Worm (Caenorhabditis elegans) whole organism, L1 larva: ENCODE measurements around the gene ZK1290.7.

Source experiments
- ces-1 ChIP-seq: fragments of 150-350 bp; optimal IDR thresholded peaks from 2 replicates; lab custom pipeline; 2014; ENCODE audit warnings: missing biosample characterization, missing genetic modification reagents, missing genetic modification characterization
- egl-27 ChIP-seq, 2 experiments: fragments of 150-350 bp in 1 of 2; sonication (generic microtip); optimal IDR thresholded peaks; 3 replicates each; lab custom pipeline; 2017 to 2018; ENCODE audit warnings: missing biosample characterization in 2 of 2, missing genetic modification characterization in 2 of 2, missing genetic modification reagents in 2 of 2
- lin-13 ChIP-seq: fragments of 150-350 bp; optimal IDR thresholded peaks from 2 replicates; lab custom pipeline; 2014; ENCODE audit warnings: missing biosample characterization, missing genetic modification reagents, missing genetic modification characterization
- snu-23 ChIP-seq: sonication (generic microtip); optimal IDR thresholded peaks from 2 replicates; lab custom pipeline; 2016; ENCODE audit warnings: missing genetic modification characterization, missing compliant biosample characterization
- unc-62 ChIP-seq: fragments of 150-350 bp; optimal IDR thresholded peaks from 2 replicates; lab custom pipeline; 2014; ENCODE audit warnings: missing biosample characterization, missing genetic modification reagents, missing genetic modification characterization
- zag-1 ChIP-seq: fragments of 150-350 bp; optimal IDR thresholded peaks from 2 replicates; lab custom pipeline; 2014; ENCODE audit warnings: missing biosample characterization, missing genetic modification characterization
- ztf-11 ChIP-seq, 2 experiments: sonication (generic microtip); optimal IDR thresholded peaks; 2 replicates each; lab custom pipeline; 2016 to 2017; ENCODE audit warnings: missing genetic modification characterization in 2 of 2, missing biosample characterization in 1 of 2, missing compliant biosample characterization in 1 of 2

ce11 chrII:7529078-7529683 lies 3.8 kb upstream of the ZK1290.7 start, which contains the start of gene ZK1290.5:
- TF ChIP-seq zag-1 (tag; lab: Kevin White, UChicago) = no peak
- no peak for TF ChIP-seq unc-62
- TF ChIP-seq egl-27 (tag; optimal IDR thresholded peaks at IDR 0.05; lab: Kevin White, UChicago) = no peak
- TF ChIP-seq snu-23 (GFP tag; lab: Kevin White, UChicago) = peak; percentile 92
- TF ChIP-seq ces-1 (GFP tag; lab: Kevin White, UChicago) = no peak
- peak; percentile 54 for TF ChIP-seq lin-13 (GFP tag; lab: Kevin White, UChicago)
- no peak for TF ChIP-seq ztf-11 (tag; optimal IDR thresholded peaks at IDR 0.05; lab: Kevin White, UChicago)
